Worm (Caenorhabditis elegans): ENCODE measurements around the gene F58B4.6.
A peak's percentile ranks its signal among the peaks of the same experiment; 100 is the strongest.

F58B4.6 gene

ce11 chrV:10889036-10889435, 35.8 kb upstream of the F58B4.6 start, which contains the start of gene F32D8.11:
Gene F32D8.11, minus strand, starts transcription at chrV:10889136.
- TF ChIP-seq mab-5 (tag; optimal IDR thresholded peaks at IDR 0.05) (no peak), snpc-4 (tag; optimal IDR thresholded peaks at IDR 0.05) (no peak), crh-2 (tag; optimal IDR thresholded peaks at IDR 0.05) (no peak), nhr-11 (tag; optimal IDR thresholded peaks at IDR 0.05) (no peak), lsy-2 (tag; optimal IDR thresholded peaks at IDR 0.05) (no peak), aly-2 (tag; optimal IDR thresholded peaks at IDR 0.05) (no peak), nhr-237 (tag; optimal IDR thresholded peaks at IDR 0.05) (no peak), sem-4 (tag; optimal IDR thresholded peaks at IDR 0.05) (no peak), mbf-1 (tag; optimal IDR thresholded peaks at IDR 0.05) (no peak), fos-1 (tag; optimal IDR thresholded peaks at IDR 0.05) (no peak)

ce11 chrV:10889774-10890173, 35.1 kb upstream of the F58B4.6 start:
- peak; percentile 47 for TF ChIP-seq ama-1 (optimal IDR thresholded peaks at IDR 0.05)
- no peak for TF ChIP-seq unc-62 (GFP tag; optimal IDR thresholded peaks at IDR 0.05)
- TF ChIP-seq nhr-129 (tag; optimal IDR thresholded peaks at IDR 0.05) = no peak
- no peak for TF ChIP-seq nhr-21 (tag; optimal IDR thresholded peaks at IDR 0.05)

ce11 chrV:10890980-10891379, 33.9 kb upstream of the F58B4.6 start, which contains the start of gene F32D8.12:
Gene F32D8.12, minus strand, starts transcription at chrV:10891027.
- TF ChIP-seq gmeb-1 (tag; optimal IDR thresholded peaks at IDR 0.05) (peak; percentile 51), lin-13 (GFP tag; optimal IDR thresholded peaks at IDR 0.05) (no peak), alr-1 (tag; optimal IDR thresholded peaks at IDR 0.05) (no peak), ama-1 (optimal IDR thresholded peaks at IDR 0.05) (no peak), R02D3.7 (tag; optimal IDR thresholded peaks at IDR 0.05) (no peak), peb-1 (tag; optimal IDR thresholded peaks at IDR 0.05) (no peak), nhr-77 (tag; optimal IDR thresholded peaks at IDR 0.05) (no peak), nhr-23 (tag; optimal IDR thresholded peaks at IDR 0.05) (no peak), C34F6.9 (tag; optimal IDR thresholded peaks at IDR 0.05) (peak; percentile 49), snpc-4 (tag; optimal IDR thresholded peaks at IDR 0.05) (no peak), nhr-6 (tag; optimal IDR thresholded peaks at IDR 0.05) (no peak), lsy-2 (tag; optimal IDR thresholded peaks at IDR 0.05) (peak in 1 of 2 experiments; percentile 55), sma-3 (GFP tag; optimal IDR thresholded peaks at IDR 0.05) (peak; percentile 6), ztf-4 (tag; optimal IDR thresholded peaks at IDR 0.05) (no peak), unc-62 (GFP tag; optimal IDR thresholded peaks at IDR 0.05) (no peak), unc-55 (GFP tag; optimal IDR thresholded peaks at IDR 0.05) (peak; percentile 20), nhr-10 (tag; optimal IDR thresholded peaks at IDR 0.05) (no peak), ztf-11 (tag; optimal IDR thresholded peaks at IDR 0.05) (no peak), nhr-12 (tag; optimal IDR thresholded peaks at IDR 0.05) (no peak), Y55F3AM.14 (GFP tag; optimal IDR thresholded peaks at IDR 0.05) (no peak), ztf-1 (GFP tag; conservative IDR thresholded peaks at IDR 0.05) (no peak), nhr-129 (tag; optimal IDR thresholded peaks at IDR 0.05) (peak; percentile 73), mab-5 (tag; optimal IDR thresholded peaks at IDR 0.05) (no peak), dmd-4 (tag; optimal IDR thresholded peaks at IDR 0.05) (no peak), lin-11 (tag; optimal IDR thresholded peaks at IDR 0.05) (no peak), F13H6.1 (tag; optimal IDR thresholded peaks at IDR 0.05) (peak; percentile 16), lin-39 (tag; optimal IDR thresholded peaks at IDR 0.05) (no peak), elt-3 (tag; optimal IDR thresholded peaks at IDR 0.05) (no peak), aly-2 (tag; optimal IDR thresholded peaks at IDR 0.05) (no peak), sma-9 (GFP tag; optimal IDR thresholded peaks at IDR 0.05) (peak; percentile 18), sma-9 (tag; optimal IDR thresholded peaks at IDR 0.05) (no peak), nhr-21 (tag; optimal IDR thresholded peaks at IDR 0.05) (peak; percentile 64), nhr-11 (tag; optimal IDR thresholded peaks at IDR 0.05) (no peak), mbf-1 (tag; optimal IDR thresholded peaks at IDR 0.05) (no peak), unc-39 (tag; optimal IDR thresholded peaks at IDR 0.05) (no peak), sem-4 (tag; optimal IDR thresholded peaks at IDR 0.05) (no peak), blmp-1 (tag; optimal IDR thresholded peaks at IDR 0.05; ENCODE audit: insufficient read depth) (peak; percentile 13), nhr-25 (tag; optimal IDR thresholded peaks at IDR 0.05) (peak; percentile 42), ceh-16 (tag; optimal IDR thresholded peaks at IDR 0.05) (no peak), fos-1 (tag; optimal IDR thresholded peaks at IDR 0.05) (peak; percentile 61), crh-2 (tag; optimal IDR thresholded peaks at IDR 0.05) (peak; percentile 34), egl-27 (tag; optimal IDR thresholded peaks at IDR 0.05) (no peak), zag-1 (tag; optimal IDR thresholded peaks at IDR 0.05) (no peak), skn-1 (tag; optimal IDR thresholded peaks at IDR 0.05) (no peak), mdl-1 (tag; optimal IDR thresholded peaks at IDR 0.05) (no peak), ZK546.5 (tag; optimal IDR thresholded peaks at IDR 0.05) (no peak), elt-1 (tag; optimal IDR thresholded peaks at IDR 0.05) (no peak), ceh-82 (tag; optimal IDR thresholded peaks at IDR 0.05) (no peak), nhr-237 (tag; optimal IDR thresholded peaks at IDR 0.05) (no peak)

All from whole organism, L2 larva.